Fruit fly (Drosophila melanogaster): Measurements from ENCODE around the gene CG32266.
A peak's percentile ranks its signal among the peaks of the same experiment; 100 is the strongest.

The CG32266 gene

dm6 chr3L:3771406-3771935 lies 19.1 kb upstream of the CG32266 start (continued):
- TF ChIP-seq mirr (GFP tag; optimal IDR thresholded peaks at IDR 0.05) (peak; percentile 11), CG12219 (GFP tag; optimal IDR thresholded peaks at IDR 0.05) (peak; percentile 50), D (optimal IDR thresholded peaks at IDR 0.05) (no peak), D (GFP tag; optimal IDR thresholded peaks at IDR 0.05) (no peak), sim (GFP tag; IDR thresholded peaks at IDR 0.05) (no peak), Blimp-1 (GFP tag; optimal IDR thresholded peaks at IDR 0.05) (peak; percentile 48), danr (GFP tag; IDR thresholded peaks at IDR 0.05) (peak; percentile 30; the same call in 1 of the 2 replicates), CG34422 (GFP tag; IDR thresholded peaks at IDR 0.05) (peak; percentile 81; the same call in 2 of the 3 replicates), Asciz (GFP tag; optimal IDR thresholded peaks at IDR 0.05) (peak; percentile 35), CG7786 (GFP tag; optimal IDR thresholded peaks at IDR 0.05) (no peak), CG8765 (GFP tag; IDR thresholded peaks at IDR 0.05) (no peak; the same call in 1 of the 2 replicates), Trl (optimal IDR thresholded peaks at IDR 0.05) (no peak), Trl (GFP tag; optimal IDR thresholded peaks at IDR 0.05) (no peak), sima (GFP tag; optimal IDR thresholded peaks at IDR 0.05) (no peak), Nf-YC (tag; optimal IDR thresholded peaks at IDR 0.05) (peak; percentile 52), Oli (tag; optimal IDR thresholded peaks at IDR 0.05) (peak; percentile 81), bcd (GFP tag; optimal IDR thresholded peaks at IDR 0.05) (peak; percentile 59), CG31365 (tag; optimal IDR thresholded peaks at IDR 0.05) (no peak), CG16815 (GFP tag; optimal IDR thresholded peaks at IDR 0.05) (peak; percentile 23), CG4404 (GFP tag; IDR thresholded peaks at IDR 0.05) (peak; percentile 37), Lhr (GFP tag; optimal IDR thresholded peaks at IDR 0.05) (no peak), gfzf (GFP tag; optimal IDR thresholded peaks at IDR 0.05) (no peak), CG6254 (GFP tag; optimal IDR thresholded peaks at IDR 0.05) (no peak), HLH54F (GFP tag; optimal IDR thresholded peaks at IDR 0.05) (no peak), CG13624 (GFP tag; optimal IDR thresholded peaks at IDR 0.05) (no peak), sd (tag; optimal IDR thresholded peaks at IDR 0.05) (peak; percentile 72), YL-1 (GFP tag; optimal IDR thresholded peaks at IDR 0.05) (no peak), CG11560 (tag; IDR thresholded peaks at IDR 0.05) (peak; percentile 55; the same call in 2 of the 3 replicates), CG10959 (GFP tag; IDR thresholded peaks at IDR 0.05) (no peak), Aef1 (GFP tag; IDR thresholded peaks at IDR 0.05) (peak; percentile 90), CG3726 (GFP tag; IDR thresholded peaks at IDR 0.05) (no peak), zen2 (GFP tag; IDR thresholded peaks at IDR 0.05; ENCODE audit: partially characterized antibody) (no peak), sug (tag; optimal IDR thresholded peaks at IDR 0.05) (peak; percentile 84), CG30403 (GFP tag; optimal IDR thresholded peaks at IDR 0.05) (peak; percentile 79), Max (GFP tag; optimal IDR thresholded peaks at IDR 0.05) (peak; percentile 36), Neu2 (GFP tag; optimal IDR thresholded peaks at IDR 0.05; ENCODE audit: borderline replicate concordance) (no peak), CG4730 (GFP tag; IDR thresholded peaks at IDR 0.05) (peak; percentile 68), Adf1 (GFP tag; IDR thresholded peaks at IDR 0.05) (peak; percentile 52), CG1233 (GFP tag; optimal IDR thresholded peaks at IDR 0.05) (peak; percentile 45), chif (GFP tag; optimal IDR thresholded peaks at IDR 0.05) (no peak), onecut (GFP tag; IDR thresholded peaks at IDR 0.05) (peak; percentile 44), CG32532 (GFP tag; IDR thresholded peaks at IDR 0.05) (peak; percentile 96), CG10543 (GFP tag; optimal IDR thresholded peaks at IDR 0.05) (peak; percentile 65), CTCF (GFP tag; optimal IDR thresholded peaks at IDR 0.05) (no peak), bab2 (GFP tag; optimal IDR thresholded peaks at IDR 0.05) (no peak), nmo (GFP tag; optimal IDR thresholded peaks at IDR 0.05) (peak; percentile 59), Lpt (GFP tag; optimal IDR thresholded peaks at IDR 0.05) (no peak), CG5953 (GFP tag; IDR thresholded peaks at IDR 0.05) (peak; percentile 46; the same call in 1 of the 2 replicates), MTF-1 (GFP tag; optimal IDR thresholded peaks at IDR 0.05; ENCODE audit: borderline replicate concordance) (no peak), CG12299 (tag; optimal IDR thresholded peaks at IDR 0.05) (peak; percentile 75), sqz (GFP tag; optimal IDR thresholded peaks at IDR 0.05) (peak; percentile 41), CG17361 (GFP tag; IDR thresholded peaks at IDR 0.05) (peak; percentile 46; the same call in 2 of the 3 replicates)

Data from whole organism, embryonic.